Fruit fly (Drosophila melanogaster): ENCODE data around the gene PolA2.

PolA2 gene

DNA sequence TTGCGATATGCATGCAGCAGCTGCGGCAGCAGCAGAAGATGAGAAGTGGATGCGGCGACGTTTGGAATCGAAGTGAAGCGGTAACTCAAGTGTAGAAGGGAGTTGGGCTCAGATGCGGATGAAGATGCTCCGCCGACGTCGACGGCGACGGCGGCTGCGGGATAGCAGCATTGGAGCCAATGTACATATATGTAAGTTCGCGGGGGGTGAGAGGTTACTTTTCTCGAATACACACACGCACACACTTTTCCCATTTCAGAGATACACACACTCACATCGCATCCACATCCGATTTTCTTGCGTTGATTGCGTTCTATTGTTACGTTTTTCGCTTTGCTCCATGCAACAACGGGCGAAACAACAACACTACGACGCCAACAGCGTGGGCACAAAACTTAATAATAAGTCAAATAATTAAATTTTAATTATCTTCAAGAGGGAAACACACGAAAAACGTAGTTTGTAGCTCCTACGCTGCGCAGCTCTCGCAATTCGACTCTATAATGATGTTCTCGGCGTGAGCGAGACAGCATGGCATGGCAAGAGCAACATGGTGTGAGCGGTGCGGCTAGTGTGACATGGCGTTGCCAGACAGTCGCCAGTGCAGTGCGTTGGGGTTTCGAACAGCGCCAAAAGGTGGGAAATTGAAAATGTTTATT, 5.9 kb downstream of the PolA2 start, which contains the start of gene CG18766 (continued):
- TF ChIP-seq CG33213 (GFP tag; optimal IDR thresholded peaks at IDR 0.05) (no peak), Dip2 (GFP tag; IDR thresholded peaks at IDR 0.05) (no peak), Max (GFP tag; optimal IDR thresholded peaks at IDR 0.05) (peak; percentile 38), cato (GFP tag; optimal IDR thresholded peaks at IDR 0.05; ENCODE audit: borderline replicate concordance) (no peak), Oli (tag; optimal IDR thresholded peaks at IDR 0.05) (no peak), CG32532 (GFP tag; IDR thresholded peaks at IDR 0.05) (no peak; the same call in 1 of the 2 replicates), Dfd (GFP tag; optimal IDR thresholded peaks at IDR 0.05) (no peak), jumu (GFP tag; optimal IDR thresholded peaks at IDR 0.05) (peak; percentile 15), eve (GFP tag; optimal IDR thresholded peaks at IDR 0.05) (no peak), CG3847 (GFP tag; IDR thresholded peaks at IDR 0.05) (peak; percentile 69), pfk (GFP tag; optimal IDR thresholded peaks at IDR 0.05) (no peak), sens (GFP tag) (peak; percentile 57), ato (GFP tag; IDR thresholded peaks at IDR 0.05; ENCODE audit: partially characterized antibody) (peak; percentile 42; the same call in 1 of the 2 replicates), klu (GFP tag; IDR thresholded peaks at IDR 0.05) (no peak), pho (GFP tag; optimal IDR thresholded peaks at IDR 0.05) (peak; percentile 45), Vsx1 (GFP tag; optimal IDR thresholded peaks at IDR 0.05) (no peak), pnt (GFP tag; optimal IDR thresholded peaks at IDR 0.05) (peak; percentile 3), kah (GFP tag; optimal IDR thresholded peaks at IDR 0.05) (peak; percentile 42), CG4360 (GFP tag; IDR thresholded peaks at IDR 0.05) (no peak), lov (optimal IDR thresholded peaks at IDR 0.05) (no peak), lov (GFP tag; IDR thresholded peaks at IDR 0.05) (0 out of 3 replicates have a peak, but pooled peaks have one; percentile 30), CG2129 (GFP tag; IDR thresholded peaks at IDR 0.05; ENCODE audit: partially characterized antibody) (no peak), Lhr (GFP tag; optimal IDR thresholded peaks at IDR 0.05) (peak; percentile 38), dmrt11E (tag; optimal IDR thresholded peaks at IDR 0.05) (peak; percentile 7), Hmr (GFP tag; optimal IDR thresholded peaks at IDR 0.05) (peak; percentile 33), MBD-R2 (GFP tag; IDR thresholded peaks at IDR 0.05) (peak; percentile 83), CG4328 (GFP tag; optimal IDR thresholded peaks at IDR 0.05) (no peak), sna (GFP tag; IDR thresholded peaks at IDR 0.05; ENCODE audit: partially characterized antibody) (no peak), ash1 (GFP tag; optimal IDR thresholded peaks at IDR 0.05) (no peak), CG33557 (GFP tag; optimal IDR thresholded peaks at IDR 0.05) (no peak), CG16813 (GFP tag; IDR thresholded peaks at IDR 0.05; ENCODE audit: partially characterized antibody) (0 out of 3 replicates have a peak, but pooled peaks have one; percentile 21), cad (GFP tag; optimal IDR thresholded peaks at IDR 0.05) (no peak), CG4730 (GFP tag; IDR thresholded peaks at IDR 0.05) (no peak), Fer1 (GFP tag; optimal IDR thresholded peaks at IDR 0.05) (no peak), CG2199 (GFP tag; IDR thresholded peaks at IDR 0.05) (peak; percentile 70; the same call in 1 of the 3 replicates), Neu2 (GFP tag; optimal IDR thresholded peaks at IDR 0.05; ENCODE audit: borderline replicate concordance) (peak; percentile 39), CG9437 (GFP tag; optimal IDR thresholded peaks at IDR 0.05) (peak; percentile 95), aop (GFP tag; IDR thresholded peaks at IDR 0.05) (0 out of 2 replicates have a peak, but pooled peaks have one; percentile 54), unpg (GFP tag; optimal IDR thresholded peaks at IDR 0.05) (peak; percentile 8), hbn (GFP tag; IDR thresholded peaks at IDR 0.05; ENCODE audit: partially characterized antibody) (no peak), jigr1 (GFP tag; IDR thresholded peaks at IDR 0.05) (no peak), hb (GFP tag; IDR thresholded peaks at IDR 0.05; ENCODE audit: partially characterized antibody) (0 out of 3 replicates have a peak, but pooled peaks have one; percentile 20), CG17568 (GFP tag; optimal IDR thresholded peaks at IDR 0.05) (no peak), ap (GFP tag; IDR thresholded peaks at IDR 0.05) (no peak), Bteb2 (GFP tag; optimal IDR thresholded peaks at IDR 0.05) (no peak), BtbVII (GFP tag; optimal IDR thresholded peaks at IDR 0.05) (no peak), HmgZ (tag; optimal IDR thresholded peaks at IDR 0.05) (peak; percentile 88), unc-4 (GFP tag; IDR thresholded peaks at IDR 0.05; ENCODE audit: partially characterized antibody) (no peak), CG14014 (GFP tag; IDR thresholded peaks at IDR 0.05) (no peak)

All from whole organism, embryonic.